Fruit fly (Drosophila melanogaster): ENCODE data around the gene mh.

The mh gene

dm6 chrX:15498791-15499190 is 23.6 kb upstream of the mh start:
- TF ChIP-seq Snoo (tag; optimal IDR thresholded peaks at IDR 0.05) (peak; percentile 13), D1 (tag; optimal IDR thresholded peaks at IDR 0.05) (no peak), rn (GFP tag; IDR thresholded peaks at IDR 0.05) (no peak), CG8301 (tag; optimal IDR thresholded peaks at IDR 0.05) (no peak), Pif1B (GFP tag; optimal IDR thresholded peaks at IDR 0.05) (peak; percentile 13), gl (tag; optimal IDR thresholded peaks at IDR 0.05) (no peak), CG8159 (tag; optimal IDR thresholded peaks at IDR 0.05) (peak; percentile 25), CG12605 (GFP tag; IDR thresholded peaks at IDR 0.05) (no peak), CG34367 (tag; optimal IDR thresholded peaks at IDR 0.05) (peak; percentile 3), CG13204 (GFP tag; optimal IDR thresholded peaks at IDR 0.05) (peak; percentile 52), CG14655 (GFP tag; optimal IDR thresholded peaks at IDR 0.05) (no peak), CG17806 (tag; optimal IDR thresholded peaks at IDR 0.05) (no peak), CG9948 (tag; optimal IDR thresholded peaks at IDR 0.05) (no peak), fd96Ca (GFP tag; IDR thresholded peaks at IDR 0.05) (0 out of 3 replicates have a peak, but pooled peaks have one; percentile 12), EcR (GFP tag; optimal IDR thresholded peaks at IDR 0.05) (no peak), Ets98B (GFP tag; IDR thresholded peaks at IDR 0.05) (peak; percentile 48; the same call in 1 of the 2 replicates), CG10348 (GFP tag; IDR thresholded peaks at IDR 0.05) (no peak), CG4496 (GFP tag; IDR thresholded peaks at IDR 0.05) (peak; percentile 87), CG32121 (GFP tag; IDR thresholded peaks at IDR 0.05) (no peak), CG15710 (tag; optimal IDR thresholded peaks at IDR 0.05) (peak; percentile 13), Pif1A (GFP tag; optimal IDR thresholded peaks at IDR 0.05) (peak; percentile 51)

dm6 chrX:15497440-15498271 is 22.5 kb upstream of the mh start:
- TF ChIP-seq CG4496 (GFP tag; IDR thresholded peaks at IDR 0.05) (no peak), CG13204 (GFP tag; optimal IDR thresholded peaks at IDR 0.05) (peak; percentile 41), CG12605 (GFP tag; IDR thresholded peaks at IDR 0.05) (0 out of 2 replicates have a peak, but pooled peaks have one; percentile 7), CG32121 (GFP tag; IDR thresholded peaks at IDR 0.05) (no peak), CG17806 (tag; optimal IDR thresholded peaks at IDR 0.05) (no peak), Snoo (tag; optimal IDR thresholded peaks at IDR 0.05) (no peak)

DNA sequence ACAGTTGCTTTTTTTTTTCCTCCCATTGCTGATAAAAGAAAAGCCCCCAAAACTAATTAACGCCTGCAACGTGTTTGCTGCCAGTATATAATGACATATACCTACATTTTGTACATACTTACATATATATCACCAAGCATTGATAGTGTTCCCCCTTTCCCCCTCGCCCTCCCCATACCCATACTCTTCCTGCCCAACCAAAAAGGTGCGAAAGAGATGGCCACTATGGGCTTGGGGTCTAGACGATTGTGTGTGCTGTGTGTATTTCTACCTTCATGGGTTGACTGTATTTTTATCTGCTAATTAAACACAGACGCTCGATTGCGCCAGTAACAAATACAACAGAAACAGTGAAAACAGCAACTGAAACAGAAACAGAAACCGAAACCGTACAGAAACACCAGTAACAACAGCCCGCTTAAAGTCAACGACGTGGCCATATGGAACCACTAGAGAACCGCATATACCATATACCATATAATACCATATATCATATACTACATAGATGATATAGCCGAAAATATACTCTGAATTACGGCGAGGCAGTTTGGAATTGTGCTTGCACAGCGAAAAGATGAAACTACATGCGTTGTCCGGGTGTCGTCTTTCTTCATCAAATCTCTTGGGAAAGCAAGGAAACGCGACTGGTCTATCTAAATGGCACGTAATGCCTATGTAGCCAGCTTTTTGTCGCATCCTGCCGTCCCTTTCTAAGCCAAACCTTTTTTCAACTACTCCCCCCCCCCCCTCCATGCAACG is 21.6 kb upstream of the mh start:
- TF ChIP-seq CG13204 (GFP tag; optimal IDR thresholded peaks at IDR 0.05) = no peak
- no peak for TF ChIP-seq CG17806 (tag; optimal IDR thresholded peaks at IDR 0.05)
- TF ChIP-seq D1 (tag; optimal IDR thresholded peaks at IDR 0.05) = no peak
- TF ChIP-seq gl (tag; optimal IDR thresholded peaks at IDR 0.05) = no peak
- TF ChIP-seq CG34367 (tag; optimal IDR thresholded peaks at IDR 0.05) = no peak
- TF ChIP-seq CG10348 (GFP tag; IDR thresholded peaks at IDR 0.05) = no peak

dm6 chrX:15495600-15496379 is 20.6 kb upstream of the mh start:
- TF ChIP-seq CG13204 (GFP tag; optimal IDR thresholded peaks at IDR 0.05) = no peak
- no peak for TF ChIP-seq CG8159 (tag; optimal IDR thresholded peaks at IDR 0.05)
- no peak for TF ChIP-seq CG4496 (GFP tag; IDR thresholded peaks at IDR 0.05)

dm6 chrX:15490519-15490918 is 15.3 kb upstream of the mh start:
- TF ChIP-seq CG17806 (tag; optimal IDR thresholded peaks at IDR 0.05) = no peak
- no peak for TF ChIP-seq CG8159 (tag; optimal IDR thresholded peaks at IDR 0.05)
- no peak for TF ChIP-seq Ets98B (GFP tag; IDR thresholded peaks at IDR 0.05)
- TF ChIP-seq EcR (GFP tag; optimal IDR thresholded peaks at IDR 0.05) = no peak
- TF ChIP-seq CG14655 (GFP tag; optimal IDR thresholded peaks at IDR 0.05) = no peak

dm6 chrX:15486682-15487081 is 11.5 kb upstream of the mh start, which contains the start of gene Gmap:
Gmap (plus strand) TSS chrX:15486922.
- TF ChIP-seq CG8301 (tag; optimal IDR thresholded peaks at IDR 0.05) = no peak
- TF ChIP-seq CG9948 (tag; optimal IDR thresholded peaks at IDR 0.05) = no peak
- TF ChIP-seq Ets98B (GFP tag; IDR thresholded peaks at IDR 0.05) = no peak
- no peak for TF ChIP-seq CG10348 (GFP tag; IDR thresholded peaks at IDR 0.05)
- TF ChIP-seq CG8159 (tag; optimal IDR thresholded peaks at IDR 0.05) = no peak
- TF ChIP-seq Pif1A (GFP tag; optimal IDR thresholded peaks at IDR 0.05) = no peak
- TF ChIP-seq CG14655 (GFP tag; optimal IDR thresholded peaks at IDR 0.05) = no peak
- TF ChIP-seq EcR (GFP tag; optimal IDR thresholded peaks at IDR 0.05) = no peak
- TF ChIP-seq gl (tag; optimal IDR thresholded peaks at IDR 0.05) = no peak
- TF ChIP-seq Snoo (tag; optimal IDR thresholded peaks at IDR 0.05) = no peak
- no peak for TF ChIP-seq rn (GFP tag; IDR thresholded peaks at IDR 0.05)

All from whole organism, pupa.